Worm (Caenorhabditis elegans) whole organism, young adult: ENCODE results near the gene Y66D12A.21.

Experiments used
- F10E7.11 ChIP-seq: sonication (generic microtip); optimal IDR thresholded peaks from 2 replicates; lab custom pipeline; 2017; ENCODE audit warnings: mild to moderate bottlenecking, missing genetic modification characterization, moderate library complexity, missing compliant biosample characterization
- F49E8.2 ChIP-seq: sonication (generic microtip); optimal IDR thresholded peaks from 3 replicates; lab custom pipeline; 2017; ENCODE audit warnings: missing genetic modification characterization, mild to moderate bottlenecking, missing compliant biosample characterization, antibody characterized with exemption, moderate library complexity; ENCODE audit not compliant: insufficient read depth
- K12H6.12 ChIP-seq: fragments of 200-800 bp; sonication (Bioruptor generic); optimal IDR thresholded peaks from 2 replicates; lab custom pipeline; 2018; ENCODE audit warnings: mild to moderate bottlenecking, missing genetic modification characterization, missing compliant biosample characterization
- mcd-1 ChIP-seq: fragments of 200-800 bp; sonication (Bioruptor generic); IDR thresholded peaks from 2 replicates; pipeline ENCODE4 v1.3.6; 2022; ENCODE audit warnings: missing genetic modification reagents, missing genetic modification characterization, missing compliant biosample characterization
- mes-4 ChIP-seq: sonication (generic microtip); optimal IDR thresholded peaks from 2 replicates; lab custom pipeline; 2016; ENCODE audit warnings: missing genotype, missing genetic modification characterization, missing compliant biosample characterization
- snpc-4 ChIP-seq, 5 experiments: fragments of 150-350 bp in 1 of 5; sonication (generic microtip) in 4 of 5; optimal IDR thresholded peaks; 2 replicates each; lab custom pipeline; 2014 to 2018; ENCODE audit warnings: missing genetic modification characterization in 5 of 5, missing biosample characterization in 3 of 5, antibody characterized with exemption in 2 of 5, mild to moderate bottlenecking in 2 of 5, missing compliant biosample characterization in 2 of 5, missing genotype in 2 of 5, moderate library complexity in 2 of 5, missing genetic modification reagents in 1 of 5
- zfh-2 ChIP-seq: fragments of 200-800 bp; sonication (Bioruptor generic); conservative IDR thresholded peaks from 2 replicates; pipeline ENCODE4 v1.3.6; 2022; ENCODE audit warnings: missing genetic modification reagents, missing genetic modification characterization, missing compliant biosample characterization
- ztf-18 ChIP-seq: sonication (generic microtip); optimal IDR thresholded peaks from 2 replicates; lab custom pipeline; 2016; ENCODE audit warnings: missing genotype, mild to moderate bottlenecking, missing genetic modification characterization, missing compliant biosample characterization

- TF ChIP-seq snpc-4 (GFP tag; optimal IDR thresholded peaks at IDR 0.05; lab: Kevin White, UChicago) (no peak), snpc-4 (tag; optimal IDR thresholded peaks at IDR 0.05; lab: Kevin White, UChicago) (no peak), ztf-18 (tag; lab: Kevin White, UChicago) (no peak), K12H6.12 (tag; lab: Kevin White, UChicago) (no peak), mcd-1 (GFP tag; lab: Robert Waterston, UW) (no peak), F49E8.2 (no peak), zfh-2 (no peak), F10E7.11 (no peak), mes-4 (tag; lab: Kevin White, UChicago) (no peak)
Measured at ce11 chrIII:11508816-11509215, 3.7 kb upstream of the Y66D12A.21 start, which contains the start of gene Y66D12A.19.
